Worm (Caenorhabditis elegans): ENCODE measurements around the gene clec-226.
A peak's percentile ranks its signal among the peaks of the same experiment; 100 is the strongest.

clec-226 gene

DNA sequence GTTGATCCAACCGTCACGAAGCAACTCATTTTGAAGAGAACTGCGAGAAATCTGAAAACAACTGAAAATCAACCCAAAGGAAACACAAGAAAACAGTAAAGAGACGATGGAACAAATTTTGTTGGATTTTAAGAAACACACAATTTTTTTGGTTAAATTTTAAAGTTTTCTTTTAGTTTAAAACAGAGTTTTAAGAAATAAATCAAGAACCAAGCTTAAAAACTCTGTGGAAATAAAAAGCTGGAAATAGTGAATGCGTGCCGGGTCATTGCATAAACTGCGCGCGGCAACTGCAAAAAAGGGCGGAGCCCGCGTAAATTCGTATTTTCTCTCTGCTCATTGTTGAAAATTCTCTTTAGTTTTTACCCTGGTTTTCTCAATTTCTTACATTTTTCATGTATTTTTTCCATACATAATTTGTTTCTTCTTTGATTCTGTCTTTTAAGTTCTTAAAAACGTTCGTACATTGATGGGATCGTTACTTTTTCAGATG lies 15.2 kb downstream of the clec-226 start, which contains the start of the genes algn-13 and R10D12.13 (continued):
- no peak for TF ChIP-seq mxl-2 (GFP tag; conservative IDR thresholded peaks at IDR 0.05)
- TF ChIP-seq zfp-3 (GFP tag; conservative IDR thresholded peaks at IDR 0.05): no peak
- TF ChIP-seq nhr-41 (GFP tag; IDR thresholded peaks at IDR 0.05): no peak
- TF ChIP-seq nhr-10 (tag; optimal IDR thresholded peaks at IDR 0.05): no peak
- TF ChIP-seq nhr-42 (GFP tag; IDR thresholded peaks at IDR 0.05): no peak
- TF ChIP-seq ZK337.2 (GFP tag; IDR thresholded peaks at IDR 0.05): no peak
- TF ChIP-seq nhr-77 (tag; optimal IDR thresholded peaks at IDR 0.05): no peak
- TF ChIP-seq hlh-11 (tag; optimal IDR thresholded peaks at IDR 0.05): peak; percentile 55
- no peak for TF ChIP-seq lir-3 (tag; optimal IDR thresholded peaks at IDR 0.05)
- no peak for TF ChIP-seq D1046.2 (GFP tag; IDR thresholded peaks at IDR 0.05)
- TF ChIP-seq sdz-12 (GFP tag; optimal IDR thresholded peaks at IDR 0.05): no peak
- TF ChIP-seq ztf-11 (tag; optimal IDR thresholded peaks at IDR 0.05): no peak
- no peak for TF ChIP-seq nhr-76 (tag; optimal IDR thresholded peaks at IDR 0.05)
- TF ChIP-seq unc-130 (GFP tag; optimal IDR thresholded peaks at IDR 0.05): peak; percentile 72
- TF ChIP-seq duxl-1 (tag; optimal IDR thresholded peaks at IDR 0.05; ENCODE audit: poor library complexity): peak; percentile 54
- peak in 1 of 2 experiments; percentile 10 for TF ChIP-seq hif-1 (tag; optimal IDR thresholded peaks at IDR 0.05)
- TF ChIP-seq snpc-1.2 (GFP tag; IDR thresholded peaks at IDR 0.05): peak; percentile 61; the same call in 1 of the 2 replicates
- no peak for TF ChIP-seq unc-39 (tag; optimal IDR thresholded peaks at IDR 0.05)
- TF ChIP-seq skn-1 (tag; optimal IDR thresholded peaks at IDR 0.05): no peak
- peak; percentile 41 for TF ChIP-seq spr-1 (tag; optimal IDR thresholded peaks at IDR 0.05)
- TF ChIP-seq Y75B8A.6 (GFP tag; IDR thresholded peaks at IDR 0.05): no peak
- TF ChIP-seq attf-4 (tag; optimal IDR thresholded peaks at IDR 0.05): no peak
- TF ChIP-seq R02D3.7 (tag; optimal IDR thresholded peaks at IDR 0.05): no peak
- TF ChIP-seq dve-1 (tag; optimal IDR thresholded peaks at IDR 0.05; ENCODE audit: insufficient read depth): peak; percentile 61
- no peak for TF ChIP-seq tra-1 (GFP tag; IDR thresholded peaks at IDR 0.05)
- peak; percentile 32 for TF ChIP-seq rbr-2 (tag; optimal IDR thresholded peaks at IDR 0.05)
- no peak for TF ChIP-seq ceh-20 (GFP tag; IDR thresholded peaks at IDR 0.05)
- TF ChIP-seq hmg-1.1 (GFP tag; IDR thresholded peaks at IDR 0.05): peak; percentile 63
- no peak for TF ChIP-seq nhr-25 (tag; optimal IDR thresholded peaks at IDR 0.05; ENCODE audit: borderline replicate concordance, insufficient read depth)
- peak; percentile 19 for TF ChIP-seq nhr-102 (tag; optimal IDR thresholded peaks at IDR 0.05)
- TF ChIP-seq madf-9 (GFP tag; conservative IDR thresholded peaks at IDR 0.05): no peak
- 0 out of 2 replicates have a peak, but pooled peaks have one; percentile 32 for TF ChIP-seq Y48G9A.11 (GFP tag; IDR thresholded peaks at IDR 0.05)
- no peak for TF ChIP-seq F49E8.2 (tag; optimal IDR thresholded peaks at IDR 0.05; ENCODE audit: borderline replicate concordance)
- TF ChIP-seq F37D6.2 (tag; optimal IDR thresholded peaks at IDR 0.05): no peak
- no peak for TF ChIP-seq zip-2 (tag; optimal IDR thresholded peaks at IDR 0.05)
- TF ChIP-seq mdt-29 (GFP tag; IDR thresholded peaks at IDR 0.05): no peak
- peak; percentile 70 for TF ChIP-seq dpl-1 (GFP tag; optimal IDR thresholded peaks at IDR 0.05)
- TF ChIP-seq pqm-1 (tag; optimal IDR thresholded peaks at IDR 0.05): no peak
- TF ChIP-seq ama-1 (optimal IDR thresholded peaks at IDR 0.05): no peak
- TF ChIP-seq lin-1 (GFP tag; IDR thresholded peaks at IDR 0.05): no peak
- no peak for TF ChIP-seq egl-27 (tag; optimal IDR thresholded peaks at IDR 0.05)
- peak; percentile 82 for TF ChIP-seq lin-38 (GFP tag; IDR thresholded peaks at IDR 0.05)
- peak; percentile 43; the same call in 1 of the 2 replicates for TF ChIP-seq ctbp-1 (GFP tag; IDR thresholded peaks at IDR 0.05)
- peak; percentile 73; the same call in 1 of the 2 replicates for TF ChIP-seq pha-4 (GFP tag; IDR thresholded peaks at IDR 0.05)
- no peak for TF ChIP-seq pha-4 (tag; optimal IDR thresholded peaks at IDR 0.05)
- TF ChIP-seq ceh-62 (tag; optimal IDR thresholded peaks at IDR 0.05): no peak
- TF ChIP-seq nhr-237 (tag; optimal IDR thresholded peaks at IDR 0.05): no peak
- no peak for TF ChIP-seq snpc-4 (tag; optimal IDR thresholded peaks at IDR 0.05)
- TF ChIP-seq set-16 (GFP tag; IDR thresholded peaks at IDR 0.05): no peak
- no peak for TF ChIP-seq fos-1 (tag; optimal IDR thresholded peaks at IDR 0.05)
- no peak for TF ChIP-seq daf-12 (tag; optimal IDR thresholded peaks at IDR 0.05)
- peak; percentile 1 for TF ChIP-seq nhr-11 (tag; optimal IDR thresholded peaks at IDR 0.05)
